Fruit fly (Drosophila melanogaster): Measurements from ENCODE around the gene E5.
A peak's percentile ranks its signal among the peaks of the same experiment; 100 is the strongest.

Gene E5

dm6 chr3R:13915646-13916045 is 40.9 kb upstream of the E5 start (continued):
- TF ChIP-seq kni (GFP tag; optimal IDR thresholded peaks at IDR 0.05) = no peak
- peak; percentile 59 for TF ChIP-seq CG14667 (GFP tag; IDR thresholded peaks at IDR 0.05)
- TF ChIP-seq CG2129 (GFP tag; IDR thresholded peaks at IDR 0.05; ENCODE audit: partially characterized antibody) = no peak
- no peak for TF ChIP-seq mld (GFP tag; IDR thresholded peaks at IDR 0.05; ENCODE audit: partially characterized antibody)
- no peak for TF ChIP-seq Scr (GFP tag; IDR thresholded peaks at IDR 0.05; ENCODE audit: partially characterized antibody)
- TF ChIP-seq Fer2 (tag; optimal IDR thresholded peaks at IDR 0.05) = peak; percentile 40
- TF ChIP-seq btn (GFP tag; optimal IDR thresholded peaks at IDR 0.05) = no peak
- no peak for TF ChIP-seq CG42726 (GFP tag; IDR thresholded peaks at IDR 0.05; ENCODE audit: partially characterized antibody)
- TF ChIP-seq CG7928 (GFP tag; optimal IDR thresholded peaks at IDR 0.05) = no peak
- no peak for TF ChIP-seq Neu2 (GFP tag; optimal IDR thresholded peaks at IDR 0.05; ENCODE audit: borderline replicate concordance)
- peak; percentile 82 for TF ChIP-seq CG6689 (GFP tag; IDR thresholded peaks at IDR 0.05)
- 0 out of 2 replicates have a peak, but pooled peaks have one; percentile 26 for TF ChIP-seq peb (GFP tag; IDR thresholded peaks at IDR 0.05)
- no peak for TF ChIP-seq Hand (GFP tag; optimal IDR thresholded peaks at IDR 0.05)
- TF ChIP-seq CG12219 (GFP tag; optimal IDR thresholded peaks at IDR 0.05) = peak; percentile 47
- peak; percentile 29 for TF ChIP-seq Lhr (GFP tag; optimal IDR thresholded peaks at IDR 0.05)
- TF ChIP-seq CG8924 (tag; optimal IDR thresholded peaks at IDR 0.05) = peak; percentile 76
- peak; percentile 75 for TF ChIP-seq grau (tag; optimal IDR thresholded peaks at IDR 0.05)
- no peak for TF ChIP-seq Nf-YC (tag; optimal IDR thresholded peaks at IDR 0.05)
- peak; percentile 42 for TF ChIP-seq Antp (GFP tag; optimal IDR thresholded peaks at IDR 0.05)
- TF ChIP-seq vnd (GFP tag; IDR thresholded peaks at IDR 0.05; ENCODE audit: partially characterized antibody) = no peak
- peak; percentile 23 for TF ChIP-seq CG8359 (GFP tag; optimal IDR thresholded peaks at IDR 0.05; ENCODE audit: borderline replicate concordance)
- peak; percentile 89 for TF ChIP-seq Med (GFP tag)
- TF ChIP-seq zfh1 (GFP tag; IDR thresholded peaks at IDR 0.05) = peak; percentile 89
- no peak for TF ChIP-seq stwl (tag; optimal IDR thresholded peaks at IDR 0.05)
- peak; percentile 59 for TF ChIP-seq pum (GFP tag; optimal IDR thresholded peaks at IDR 0.05)
- TF ChIP-seq CG14014 (GFP tag; IDR thresholded peaks at IDR 0.05) = peak; percentile 54; the same call in 1 of the 2 replicates
- no peak for TF ChIP-seq D (optimal IDR thresholded peaks at IDR 0.05)
- TF ChIP-seq D (GFP tag; optimal IDR thresholded peaks at IDR 0.05) = peak; percentile 63
- peak; percentile 56 for TF ChIP-seq Elba2 (GFP tag; optimal IDR thresholded peaks at IDR 0.05)
- peak; percentile 33; the same call in 1 of the 2 replicates for TF ChIP-seq Oaz (GFP tag; IDR thresholded peaks at IDR 0.05)
- TF ChIP-seq HLH4C (GFP tag; IDR thresholded peaks at IDR 0.05; ENCODE audit: partially characterized antibody) = no peak
- no peak for TF ChIP-seq CG14860 (GFP tag; IDR thresholded peaks at IDR 0.05; ENCODE audit: partially characterized antibody)
- TF ChIP-seq Pdp1 (GFP tag; optimal IDR thresholded peaks at IDR 0.05) = peak; percentile 52 to 62
- TF ChIP-seq CG2875 (GFP tag; optimal IDR thresholded peaks at IDR 0.05) = peak; percentile 57
- TF ChIP-seq HLHmδ (GFP tag; optimal IDR thresholded peaks at IDR 0.05) = no peak
- TF ChIP-seq CG3065 (GFP tag; optimal IDR thresholded peaks at IDR 0.05) = no peak
- peak; percentile 72 for TF ChIP-seq CoRest (tag; optimal IDR thresholded peaks at IDR 0.05)
- no peak for TF ChIP-seq Tbp (GFP tag; optimal IDR thresholded peaks at IDR 0.05)
- no peak for TF ChIP-seq gce (GFP tag; IDR thresholded peaks at IDR 0.05)
- peak; percentile 53 for TF ChIP-seq Spps (tag; optimal IDR thresholded peaks at IDR 0.05)
- peak; percentile 76 for TF ChIP-seq CG2678 (tag; optimal IDR thresholded peaks at IDR 0.05)
- peak; percentile 47 for TF ChIP-seq tap (tag; optimal IDR thresholded peaks at IDR 0.05)
- 0 out of 2 replicates have a peak, but pooled peaks have one; percentile 29 for TF ChIP-seq Doc2 (GFP tag; IDR thresholded peaks at IDR 0.05)
- peak; percentile 75 for TF ChIP-seq CG30403 (GFP tag; optimal IDR thresholded peaks at IDR 0.05)
- TF ChIP-seq Gsc (GFP tag; IDR thresholded peaks at IDR 0.05) = no peak
- TF ChIP-seq HLH3B (GFP tag; IDR thresholded peaks at IDR 0.05) = peak; percentile 75
- TF ChIP-seq cwo (GFP tag; optimal IDR thresholded peaks at IDR 0.05) = peak; percentile 13
- TF ChIP-seq bowl (GFP tag; IDR thresholded peaks at IDR 0.05) = no peak
- TF ChIP-seq CG11723 (GFP tag; optimal IDR thresholded peaks at IDR 0.05) = peak; percentile 45
- TF ChIP-seq nerfin-1 (tag; optimal IDR thresholded peaks at IDR 0.05) = peak; percentile 53

Measured in whole organism, embryonic.